Worm (Caenorhabditis elegans) whole organism, late embryonic: ENCODE results near the gene Y54G11A.14.
A peak's percentile ranks its signal among the peaks of the same experiment; 100 is the strongest.

Experiments used
- C08G9.2 ChIP-seq: sonication (generic microtip); optimal IDR thresholded peaks from 2 replicates; lab custom pipeline; 2016; ENCODE audit warnings: mild to moderate bottlenecking, missing genetic modification characterization, moderate library complexity, missing compliant biosample characterization
- ama-1 ChIP-seq: fragments of 150-350 bp; optimal IDR thresholded peaks from 2 replicates; lab custom pipeline; 2014
- ceh-18 ChIP-seq: sonication (generic microtip); optimal IDR thresholded peaks from 2 replicates; lab custom pipeline; 2016; ENCODE audit warnings: missing genetic modification characterization, missing compliant biosample characterization
- ceh-48 ChIP-seq: sonication (generic microtip); optimal IDR thresholded peaks from 2 replicates; lab custom pipeline; 2016; ENCODE audit warnings: missing genetic modification characterization, inconsistent platforms, missing compliant biosample characterization
- che-1 ChIP-seq: sonication (generic microtip); optimal IDR thresholded peaks from 2 replicates; lab custom pipeline; 2016; ENCODE audit warnings: mild to moderate bottlenecking, missing genetic modification characterization, missing compliant biosample characterization
- elt-4 ChIP-seq: sonication (generic microtip); optimal IDR thresholded peaks from 2 replicates; lab custom pipeline; 2016; ENCODE audit warnings: missing genetic modification characterization, missing compliant biosample characterization
- odd-2 ChIP-seq: sonication (generic microtip); optimal IDR thresholded peaks from 2 replicates; lab custom pipeline; 2017; ENCODE audit warnings: antibody characterized with exemption, mild to moderate bottlenecking, missing genetic modification characterization, missing compliant biosample characterization
- pros-1 ChIP-seq: fragments of 150-350 bp; optimal IDR thresholded peaks from 2 replicates; lab custom pipeline; 2014; ENCODE audit warnings: missing biosample characterization, missing genetic modification reagents, missing genetic modification characterization
- rnt-1 ChIP-seq: sonication (generic microtip); optimal IDR thresholded peaks from 2 replicates; lab custom pipeline; 2016; ENCODE audit warnings: missing genetic modification characterization, missing compliant biosample characterization
- sdc-2 ChIP-seq: sonication (generic microtip); optimal IDR thresholded peaks from 2 replicates; lab custom pipeline; 2016; ENCODE audit warnings: missing genotype, missing genetic modification characterization, missing compliant biosample characterization
- tbx-2 ChIP-seq: sonication (generic microtip); optimal IDR thresholded peaks from 2 replicates; lab custom pipeline; 2016; ENCODE audit warnings: missing genetic modification characterization, missing compliant biosample characterization
- unc-55 ChIP-seq: sonication (generic microtip); optimal IDR thresholded peaks from 2 replicates; lab custom pipeline; 2017; ENCODE audit warnings: missing biosample characterization, missing genetic modification reagents, missing genetic modification characterization
- zip-5 ChIP-seq: sonication (generic microtip); optimal IDR thresholded peaks from 2 replicates; lab custom pipeline; 2016; ENCODE audit warnings: missing genetic modification characterization, missing compliant biosample characterization
- ztf-16 ChIP-seq: sonication (generic microtip); optimal IDR thresholded peaks from 2 replicates; lab custom pipeline; 2017; ENCODE audit warnings: missing genetic modification characterization, missing compliant biosample characterization

DNA sequence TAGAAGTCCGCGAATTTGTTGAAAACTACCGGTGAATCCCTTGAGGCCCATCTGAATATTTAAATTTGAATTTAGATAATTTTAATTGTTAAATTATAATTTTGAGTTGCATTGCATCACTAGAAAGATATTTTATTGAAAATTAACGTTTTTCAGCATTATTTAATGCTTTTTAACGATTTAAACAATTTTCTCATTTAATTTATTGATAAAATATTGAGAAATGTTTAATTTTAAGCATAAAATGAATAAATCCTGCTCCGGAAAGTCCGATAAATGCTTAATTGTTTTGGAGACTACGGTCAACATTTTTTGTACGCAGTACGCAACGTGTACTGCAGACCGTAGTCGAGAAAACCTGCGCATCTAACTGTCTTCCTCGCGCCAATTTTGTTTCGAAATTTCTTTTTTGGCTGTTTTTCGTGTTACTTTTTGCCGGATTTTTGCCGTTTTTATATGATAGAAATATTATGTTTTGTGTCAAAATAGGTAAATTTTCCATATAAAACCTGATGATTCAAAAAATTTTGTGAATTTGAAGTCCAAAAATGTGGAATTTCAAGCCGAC lies 31.5 kb downstream of the Y54G11A.14 start, which contains the start of the genes Y54G11A.17, lin-7 and elof-1:
- TF ChIP-seq rnt-1 (tag; lab: Kevin White, UChicago) (no peak), zip-5 (tag; lab: Kevin White, UChicago) (no peak), che-1 (no peak), sdc-2 (tag; lab: Kevin White, UChicago) (no peak), ceh-18 (peak; percentile 47), tbx-2 (peak; percentile 55), ceh-48 (tag; lab: Kevin White, UChicago) (peak; percentile 60), C08G9.2 (tag; lab: Kevin White, UChicago) (no peak), pros-1 (tag; lab: Kevin White, UChicago) (no peak), odd-2 (no peak), ztf-16 (tag; lab: Kevin White, UChicago) (no peak), unc-55 (GFP tag; lab: Kevin White, UChicago) (peak; percentile 65), elt-4 (tag; lab: Kevin White, UChicago) (no peak), ama-1 (lab: Kevin White, UChicago) (no peak)
